Worm (Caenorhabditis elegans): ENCODE data around the gene K04H4.5.
A peak's percentile ranks its signal among the peaks of the same experiment; 100 is the strongest.

Gene K04H4.5

DNA sequence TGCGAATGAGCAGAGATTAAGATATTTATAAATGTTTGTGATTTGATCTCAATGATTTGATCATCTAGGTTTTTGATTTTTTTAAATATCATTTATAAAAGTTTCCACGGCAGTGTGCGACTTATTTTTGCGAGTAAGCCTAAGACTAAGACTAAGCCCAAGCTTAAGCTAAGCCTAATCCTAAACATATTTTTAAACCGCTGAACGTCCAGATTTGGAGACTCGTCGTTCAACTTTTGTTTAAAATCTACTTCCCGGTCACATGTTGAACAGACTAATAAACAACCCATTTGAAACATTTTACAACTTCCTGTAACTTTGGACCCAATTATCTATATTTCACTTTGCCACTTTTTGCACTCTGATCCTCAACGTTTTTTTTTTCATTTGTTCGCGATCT is at the start of gene K04H4.5:
K04H4.5 (plus strand) TSS at position 301 of the 400 bp plus-strand sequence.
- no peak for TF ChIP-seq W03F9.2 (tag; optimal IDR thresholded peaks at IDR 0.05)
- no peak for TF ChIP-seq him-1 (tag; optimal IDR thresholded peaks at IDR 0.05)
- TF ChIP-seq dao-5 (tag; optimal IDR thresholded peaks at IDR 0.05): no peak

DNA sequence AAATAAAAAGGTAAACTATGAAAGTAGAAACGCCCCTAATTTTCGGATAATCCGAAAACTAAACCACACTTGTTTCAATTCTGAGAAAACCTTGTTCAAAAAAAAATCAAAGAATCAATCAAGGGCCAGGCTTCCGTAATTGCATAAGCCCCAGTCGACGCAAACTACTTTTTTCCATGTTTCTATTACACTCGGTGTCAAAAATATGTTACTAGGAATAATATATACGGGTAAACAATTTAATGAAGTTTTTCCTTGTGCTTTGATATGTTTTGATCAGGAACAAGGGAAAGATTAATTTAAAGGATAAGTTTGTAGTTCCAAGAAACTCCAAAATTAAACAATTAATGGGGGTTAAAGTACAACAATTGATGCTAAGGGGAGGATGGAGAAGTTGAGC is 49.3 kb upstream of the K04H4.5 start:
- TF ChIP-seq him-1 (tag; optimal IDR thresholded peaks at IDR 0.05) (no peak), dao-5 (tag; optimal IDR thresholded peaks at IDR 0.05) (no peak), W03F9.2 (tag; optimal IDR thresholded peaks at IDR 0.05) (no peak)

DNA sequence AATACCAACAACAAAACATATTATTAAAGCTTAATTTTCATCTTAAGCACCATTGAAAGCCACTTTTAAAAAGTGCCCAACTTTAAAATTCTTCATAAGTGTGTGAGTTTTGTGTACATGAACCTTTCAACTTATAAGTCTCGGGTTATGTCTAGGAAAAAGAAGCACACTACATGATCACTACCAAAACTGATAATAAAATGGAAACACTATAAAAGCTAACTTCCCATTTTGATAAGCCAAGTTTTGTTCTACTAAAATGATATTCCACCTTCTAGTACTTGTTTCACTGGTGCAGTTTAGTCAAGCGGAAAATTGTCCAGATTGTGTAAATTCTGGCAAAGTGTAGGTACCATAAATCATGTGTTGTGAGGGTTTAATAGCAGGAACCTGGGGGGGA is 44.7 kb upstream of the K04H4.5 start, which contains the start of gene C40H1.8:
C40H1.8 (plus strand) TSS at position 242 of the 400 bp plus-strand sequence.
- TF ChIP-seq him-1 (tag; optimal IDR thresholded peaks at IDR 0.05) (no peak), dao-5 (tag; optimal IDR thresholded peaks at IDR 0.05) (no peak), W03F9.2 (tag; optimal IDR thresholded peaks at IDR 0.05) (no peak)

DNA sequence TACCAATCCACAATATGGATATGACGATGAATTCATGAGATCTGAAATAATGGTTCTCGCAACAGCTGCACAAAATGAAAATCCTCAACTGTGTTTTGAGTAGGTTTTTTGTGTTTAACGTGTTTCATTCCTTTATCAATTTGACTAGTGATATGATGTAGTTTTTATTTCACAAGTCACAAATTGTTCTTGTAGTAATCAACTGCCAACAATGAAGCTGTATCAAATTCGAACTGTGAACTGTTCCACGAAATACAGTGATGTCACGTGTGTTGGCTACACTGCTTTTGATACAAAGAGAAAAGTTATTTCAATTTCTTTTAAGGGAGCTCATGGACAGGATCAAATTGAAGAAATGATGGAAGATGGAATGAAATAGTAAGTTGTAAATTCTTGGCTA is 44.0 kb upstream of the K04H4.5 start:
- TF ChIP-seq him-1 (tag; optimal IDR thresholded peaks at IDR 0.05) (no peak), W03F9.2 (tag; optimal IDR thresholded peaks at IDR 0.05) (no peak), dao-5 (tag; optimal IDR thresholded peaks at IDR 0.05) (no peak)

DNA sequence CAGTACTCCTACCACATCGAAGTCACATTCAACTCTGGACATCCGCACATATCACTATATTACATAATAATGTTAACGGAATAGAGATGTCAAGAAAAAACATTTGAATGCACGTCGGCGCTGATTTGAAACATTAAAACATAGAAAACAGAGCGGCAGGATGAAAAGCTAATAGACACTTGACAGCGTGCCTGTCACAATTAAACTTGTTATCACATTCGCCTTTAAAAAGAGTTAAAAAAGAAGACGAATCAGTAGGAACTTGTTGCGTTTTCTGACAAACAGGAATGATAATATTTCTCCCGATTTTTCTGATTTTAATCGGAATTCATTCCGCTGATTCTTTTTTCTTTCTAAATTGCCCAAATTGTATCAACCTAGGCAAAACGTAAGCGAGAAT is 41.6 kb upstream of the K04H4.5 start:
- no peak for TF ChIP-seq dao-5 (tag; optimal IDR thresholded peaks at IDR 0.05)
- TF ChIP-seq W03F9.2 (tag; optimal IDR thresholded peaks at IDR 0.05): no peak
- TF ChIP-seq him-1 (tag; optimal IDR thresholded peaks at IDR 0.05): no peak

DNA sequence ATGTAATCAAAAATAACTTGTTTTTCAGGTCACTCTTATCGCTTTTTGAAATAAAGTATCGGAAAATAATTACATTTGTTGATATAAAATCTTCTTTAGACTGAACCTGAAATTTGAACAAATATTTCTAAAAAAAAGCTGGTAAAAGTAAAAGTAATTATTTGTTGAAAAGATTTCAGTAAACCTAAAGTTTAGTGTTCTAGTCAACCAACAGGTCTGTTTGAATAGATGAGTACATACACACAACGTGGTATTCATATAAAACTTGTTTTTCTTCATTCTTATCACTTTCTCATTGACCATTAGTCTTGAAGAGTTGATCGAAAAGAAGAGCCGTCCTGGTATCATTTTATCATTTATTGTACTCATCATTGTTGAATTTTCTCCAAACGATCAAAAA is 39.5 kb upstream of the K04H4.5 start, which contains the start of gene C40H1.9:
C40H1.9 (plus strand) TSS at position 301 of the 400 bp plus-strand sequence.
- TF ChIP-seq dao-5 (tag; optimal IDR thresholded peaks at IDR 0.05) (no peak), W03F9.2 (tag; optimal IDR thresholded peaks at IDR 0.05) (no peak), him-1 (tag; optimal IDR thresholded peaks at IDR 0.05) (no peak)

DNA sequence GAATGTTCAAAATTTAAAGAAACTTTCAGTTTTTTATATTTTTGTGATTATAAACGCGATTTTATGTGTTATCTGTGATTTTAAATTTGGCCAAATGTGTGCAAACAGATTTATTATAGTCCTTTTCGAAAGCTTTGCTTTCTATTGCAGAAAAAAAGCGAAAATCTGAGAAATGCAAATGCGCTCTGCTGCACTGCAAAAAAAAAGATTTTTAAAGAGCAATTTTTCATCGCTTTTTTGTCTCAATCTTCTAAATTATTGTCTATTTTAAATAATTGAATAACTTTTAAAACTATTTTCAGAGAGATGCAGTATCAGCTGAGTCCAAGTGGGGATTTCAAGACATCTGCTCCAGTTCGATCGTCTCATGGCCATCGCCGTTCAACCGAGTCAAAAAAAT is 37.1 kb upstream of the K04H4.5 start, which contains the start of gene cpb-1:
cpb-1 (plus strand) TSS at position 301 of the 400 bp plus-strand sequence.
- no peak for TF ChIP-seq him-1 (tag; optimal IDR thresholded peaks at IDR 0.05)
- no peak for TF ChIP-seq dao-5 (tag; optimal IDR thresholded peaks at IDR 0.05)
- no peak for TF ChIP-seq W03F9.2 (tag; optimal IDR thresholded peaks at IDR 0.05)

DNA sequence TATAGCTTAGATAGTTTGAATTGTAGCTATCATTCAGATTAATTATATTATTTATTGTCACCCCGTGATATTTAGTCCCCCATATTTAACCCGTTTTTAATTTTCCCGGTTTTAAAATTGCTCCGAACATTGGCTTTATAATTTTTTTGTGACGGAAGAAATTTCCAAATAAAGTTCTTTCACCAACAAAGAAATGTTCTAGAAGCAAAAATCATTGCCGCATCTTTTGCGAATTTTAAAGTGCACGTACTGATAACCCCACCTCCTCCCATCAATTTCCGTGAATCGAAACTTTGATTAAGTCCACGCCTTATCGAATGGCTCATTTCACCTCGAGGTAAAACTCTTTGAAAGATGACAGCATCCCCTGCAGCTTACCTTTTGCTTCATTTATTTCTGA is 34.4 kb upstream of the K04H4.5 start, which contains the start of gene C40H1.7:
C40H1.7 (plus strand) TSS at position 301 of the 400 bp plus-strand sequence.
- TF ChIP-seq him-1 (tag; optimal IDR thresholded peaks at IDR 0.05) (no peak), W03F9.2 (tag; optimal IDR thresholded peaks at IDR 0.05) (no peak), dao-5 (tag; optimal IDR thresholded peaks at IDR 0.05) (no peak)

DNA sequence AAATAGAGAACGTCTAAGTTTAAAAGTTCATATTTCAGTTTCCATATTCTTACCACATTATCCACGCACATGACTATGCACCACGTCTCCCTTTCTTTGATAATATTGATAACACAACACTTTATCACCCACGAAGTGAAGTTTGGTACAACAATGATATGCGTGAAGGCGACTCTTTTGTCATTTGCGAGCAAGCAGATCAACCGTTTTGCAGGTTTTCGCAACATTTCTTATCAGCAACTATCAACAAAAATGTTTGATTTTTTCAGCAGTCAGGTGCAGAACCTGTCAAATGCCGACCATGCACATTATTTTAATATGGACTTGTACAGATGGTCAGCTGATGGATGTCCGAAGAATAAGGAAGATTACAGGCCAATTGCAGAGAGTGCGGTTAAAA is 32.6 kb upstream of the K04H4.5 start:
- no peak for TF ChIP-seq him-1 (tag; optimal IDR thresholded peaks at IDR 0.05)

DNA sequence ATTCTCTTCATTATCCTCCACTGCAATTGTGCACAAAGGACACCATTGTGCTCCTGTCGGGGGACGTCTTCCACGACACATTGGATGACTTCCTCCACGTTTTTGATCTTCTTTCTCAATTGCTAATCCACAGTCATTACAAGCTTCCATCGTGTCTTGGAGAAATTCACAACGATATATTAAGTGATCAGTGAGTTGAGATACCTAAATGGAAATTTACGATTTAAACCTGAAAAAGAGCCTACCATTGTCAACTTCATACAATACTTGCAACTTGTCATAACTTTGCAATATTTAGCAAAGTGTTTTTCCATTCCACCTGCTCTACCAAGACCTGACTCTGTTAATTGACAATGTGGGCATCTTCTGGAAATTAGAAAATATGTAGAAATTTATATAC is 31.2 kb upstream of the K04H4.5 start:
- TF ChIP-seq him-1 (tag; optimal IDR thresholded peaks at IDR 0.05): no peak
- no peak for TF ChIP-seq dao-5 (tag; optimal IDR thresholded peaks at IDR 0.05)
- no peak for TF ChIP-seq W03F9.2 (tag; optimal IDR thresholded peaks at IDR 0.05)

DNA sequence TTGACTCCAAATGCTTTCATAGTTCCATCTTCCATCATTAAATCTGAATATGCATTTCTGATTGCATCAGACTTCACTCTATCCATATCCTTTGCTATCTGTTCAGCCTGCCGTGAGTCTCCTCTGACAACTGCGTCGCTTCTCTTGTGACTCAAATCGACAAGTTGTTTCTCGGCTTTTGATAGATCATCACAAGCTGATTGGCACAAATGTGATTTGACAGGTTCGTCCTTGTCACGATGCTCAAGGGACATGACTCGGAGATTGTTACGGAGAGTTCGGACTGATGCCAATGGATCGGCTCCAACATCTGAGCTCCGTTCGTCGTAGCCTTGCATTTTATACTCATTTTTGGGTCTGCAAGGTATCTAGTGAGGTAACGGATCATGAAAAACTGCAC is 30.4 kb upstream of the K04H4.5 start:
- TF ChIP-seq him-1 (tag; optimal IDR thresholded peaks at IDR 0.05): no peak
- no peak for TF ChIP-seq dao-5 (tag; optimal IDR thresholded peaks at IDR 0.05)
- TF ChIP-seq W03F9.2 (tag; optimal IDR thresholded peaks at IDR 0.05): no peak

DNA sequence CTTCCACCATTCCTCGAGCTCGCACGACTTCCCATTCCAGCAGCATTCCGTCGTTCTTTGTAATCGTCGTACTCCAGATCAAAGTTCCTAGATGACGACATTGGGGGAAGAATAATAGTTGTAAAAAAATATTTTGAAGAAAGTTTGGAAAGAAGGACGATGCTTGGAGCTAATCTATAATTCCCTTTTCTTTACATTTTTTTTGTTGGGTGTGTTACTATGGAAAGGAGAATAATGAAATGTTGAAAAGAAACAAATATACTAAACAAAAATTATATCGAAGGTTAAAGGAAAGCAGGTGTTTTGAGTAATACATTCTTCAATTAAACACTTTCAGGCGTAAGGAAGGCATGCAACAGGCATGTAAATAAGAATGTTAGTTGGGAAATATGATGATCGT is 29.9 kb upstream of the K04H4.5 start, which contains the start of gene C40H1.3:
C40H1.3 (minus strand) TSS at position 101 of the 400 bp plus-strand sequence.
- TF ChIP-seq him-1 (tag; optimal IDR thresholded peaks at IDR 0.05): no peak

DNA sequence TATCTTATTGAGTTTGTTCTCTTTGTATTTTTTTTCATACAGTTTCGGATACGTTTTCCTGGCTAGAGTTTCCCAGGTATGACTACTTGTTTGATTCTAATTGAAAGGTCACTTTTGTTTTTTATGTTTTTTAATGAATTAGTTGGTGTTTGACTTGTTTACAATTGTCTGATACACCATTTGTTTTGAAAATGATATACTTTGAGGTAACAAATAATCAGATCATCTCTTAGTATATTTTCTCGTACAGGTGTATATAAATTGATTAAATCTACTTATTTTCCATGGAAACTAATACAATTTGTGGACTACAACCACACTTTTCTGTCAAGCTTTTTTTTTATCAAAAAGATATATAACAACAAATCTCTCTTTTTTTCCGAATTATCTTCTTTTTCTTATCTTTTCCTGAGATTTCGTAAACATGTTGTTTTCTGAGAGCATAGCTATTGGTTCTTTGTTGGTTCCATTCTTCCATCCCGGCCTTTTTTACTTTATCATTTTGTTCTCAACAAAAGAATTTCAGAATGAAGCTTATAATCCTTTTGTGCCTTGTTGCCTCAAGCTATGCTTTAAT is 29.3 kb upstream of the K04H4.5 start, which contains the start of gene ttr-5:
ttr-5 (plus strand) TSS at position 527 of the 577 bp plus-strand sequence.
- TF ChIP-seq W03F9.2 (tag; optimal IDR thresholded peaks at IDR 0.05) (no peak), him-1 (tag; optimal IDR thresholded peaks at IDR 0.05) (no peak), dao-5 (tag; optimal IDR thresholded peaks at IDR 0.05) (no peak)

DNA sequence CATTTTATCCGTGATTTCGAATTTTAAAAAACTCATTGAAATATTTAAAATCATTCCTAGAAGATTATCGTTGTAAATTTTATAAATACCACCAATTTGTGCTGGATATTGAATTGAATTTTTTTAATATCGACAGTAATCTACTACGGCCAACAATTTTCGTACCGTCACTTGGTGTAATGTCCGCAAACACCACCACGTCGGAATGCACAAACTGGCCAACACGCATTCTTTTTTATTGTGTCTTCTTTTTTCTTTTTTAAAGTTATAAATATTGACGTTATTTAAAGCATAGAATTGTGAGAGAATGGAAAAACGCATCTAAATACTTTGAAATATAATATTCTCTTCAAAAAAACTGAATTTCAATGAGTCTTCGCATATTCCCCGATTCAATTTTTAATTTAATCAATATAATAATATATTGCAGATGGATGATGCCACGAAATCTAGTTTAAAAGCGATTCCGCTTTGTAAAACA is 28.0 kb upstream of the K04H4.5 start, which contains the start of gene ufc-1:
ufc-1 (plus strand) TSS at position 431 of the 481 bp plus-strand sequence.
- peak; percentile 22 for TF ChIP-seq W03F9.2 (tag; optimal IDR thresholded peaks at IDR 0.05)
- TF ChIP-seq him-1 (tag; optimal IDR thresholded peaks at IDR 0.05): no peak

DNA sequence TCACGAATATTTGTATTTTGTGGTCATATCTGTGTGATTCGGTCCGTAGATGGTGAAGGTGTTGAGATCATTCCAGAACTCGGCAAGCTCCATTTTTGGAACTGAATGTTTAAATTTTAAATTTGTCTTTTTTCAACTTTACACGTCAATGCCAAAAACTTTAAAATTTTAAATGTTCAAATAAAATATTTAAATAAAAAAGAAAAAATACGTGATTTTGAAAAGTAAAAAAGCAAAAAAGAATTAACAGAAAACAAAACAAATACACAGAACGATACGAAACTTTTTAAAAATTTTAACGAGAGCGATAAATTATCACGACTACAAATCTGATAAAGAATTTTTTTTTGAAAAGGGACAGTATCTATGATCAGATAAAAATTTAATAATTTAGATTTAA is 25.0 kb upstream of the K04H4.5 start, which contains the start of gene elo-4:
elo-4 (minus strand) TSS at position 101 of the 400 bp plus-strand sequence.
- TF ChIP-seq W03F9.2 (tag; optimal IDR thresholded peaks at IDR 0.05) (no peak), him-1 (tag; optimal IDR thresholded peaks at IDR 0.05) (no peak), dao-5 (tag; optimal IDR thresholded peaks at IDR 0.05) (no peak)
